Worm (Caenorhabditis elegans) whole organism, L2 larva: ENCODE results near the gene dpy-20.

ENCODE experiments used
- blmp-1 ChIP-seq: sonication (generic microtip); optimal IDR thresholded peaks from 2 replicates; lab custom pipeline; 2017; ENCODE audit warnings: missing genetic modification characterization, mild to moderate bottlenecking, missing compliant biosample characterization, antibody characterized with exemption, moderate library complexity; ENCODE audit not compliant: insufficient read depth
- unc-62 ChIP-seq: fragments of 150-350 bp; optimal IDR thresholded peaks from 2 replicates; lab custom pipeline; 2014; ENCODE audit warnings: missing biosample characterization, missing genetic modification reagents, missing genetic modification characterization

DNA sequence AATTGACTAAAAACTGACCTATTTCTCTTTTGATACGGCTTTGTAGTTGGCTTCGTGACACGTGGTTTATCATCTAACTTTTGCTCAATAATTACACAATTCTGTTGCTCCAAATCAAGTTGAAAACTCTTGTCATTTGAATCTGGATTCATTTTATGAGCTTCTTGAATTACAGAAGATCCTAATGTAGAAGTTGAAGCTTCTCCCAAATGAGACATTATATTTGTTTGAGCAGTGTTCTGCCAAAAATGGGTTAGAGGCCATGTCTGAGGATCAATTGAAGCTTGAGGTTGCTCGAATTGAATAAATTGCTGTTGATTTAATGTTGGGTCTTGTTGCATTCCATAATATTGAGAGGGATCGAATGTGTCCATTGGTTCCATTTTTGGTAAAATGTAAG is 3.1 kb downstream of the dpy-20 start:
- no peak for TF ChIP-seq unc-62 (GFP tag; lab: Kevin White, UChicago)
- TF ChIP-seq blmp-1 (tag; lab: Kevin White, UChicago), result no peak
